Worm (Caenorhabditis elegans): ENCODE results near the gene hpo-40.

hpo-40 gene

DNA sequence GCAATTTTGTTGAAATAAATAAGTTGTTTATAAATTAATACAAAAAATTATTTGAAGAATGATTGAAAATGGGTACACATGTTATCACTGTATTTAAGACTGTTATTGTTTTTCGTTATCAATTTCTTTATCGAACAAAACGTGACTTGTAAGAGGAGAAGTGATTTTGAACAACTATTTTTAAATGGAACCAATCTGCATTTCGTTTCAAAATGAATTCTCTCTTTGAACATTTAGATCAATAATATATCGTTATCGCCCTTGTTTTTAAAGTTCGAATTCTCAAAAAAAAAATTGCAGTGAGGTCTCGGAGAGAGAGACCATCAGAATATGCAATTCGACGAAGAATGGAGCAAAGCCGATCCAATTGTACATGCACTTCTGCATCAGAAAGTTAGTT lies 33.5 kb upstream of the hpo-40 start, which contains the start of gene cul-5:
cul-5 (plus strand) TSS at position 301 of the 400 bp plus-strand sequence.
- TF ChIP-seq ekl-4 (GFP tag; IDR thresholded peaks at IDR 0.05): no peak
- TF ChIP-seq madf-6 (GFP tag; IDR thresholded peaks at IDR 0.05): no peak
- TF ChIP-seq lin-26 (GFP tag; IDR thresholded peaks at IDR 0.05): no peak
- no peak for TF ChIP-seq pbrm-1 (GFP tag; IDR thresholded peaks at IDR 0.05)
- TF ChIP-seq B0336.3 (GFP tag; IDR thresholded peaks at IDR 0.05): no peak

DNA sequence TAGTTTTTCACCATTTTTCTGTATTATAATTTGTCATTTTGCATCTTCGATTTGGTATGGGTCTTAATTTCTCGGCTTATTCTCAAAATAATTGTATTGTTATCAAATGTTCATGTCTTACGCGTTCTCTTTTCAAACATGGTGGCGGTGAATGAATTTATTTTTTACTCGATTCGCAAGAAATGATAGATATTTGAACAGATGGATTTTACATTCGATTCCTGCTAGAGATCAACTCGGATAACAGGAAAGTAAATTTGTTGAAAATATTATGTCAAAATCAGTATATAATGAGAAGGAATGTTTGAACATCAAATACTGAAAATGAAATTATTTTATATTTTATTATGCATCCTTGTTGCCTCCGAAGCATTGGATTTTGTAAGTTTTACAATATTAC lies 29.7 kb upstream of the hpo-40 start, which contains the start of gene ZK856.4:
ZK856.4 (plus strand) TSS at position 301 of the 400 bp plus-strand sequence.
- TF ChIP-seq lin-26 (GFP tag; IDR thresholded peaks at IDR 0.05) (no peak), let-607 (tag; optimal IDR thresholded peaks at IDR 0.05) (no peak), zim-3 (tag; optimal IDR thresholded peaks at IDR 0.05) (no peak), attf-6 (GFP tag; IDR thresholded peaks at IDR 0.05) (no peak), egrh-3 (GFP tag; IDR thresholded peaks at IDR 0.05) (no peak), tbx-9 (tag; optimal IDR thresholded peaks at IDR 0.05; ENCODE audit: borderline replicate concordance) (no peak), fkh-3 (tag; optimal IDR thresholded peaks at IDR 0.05) (no peak), nhr-80 (tag; optimal IDR thresholded peaks at IDR 0.05) (no peak), aptf-2 (GFP tag; conservative IDR thresholded peaks at IDR 0.05) (no peak), T26A5.8 (tag; optimal IDR thresholded peaks at IDR 0.05) (no peak), ekl-4 (GFP tag; IDR thresholded peaks at IDR 0.05) (no peak), lir-1 (GFP tag; conservative IDR thresholded peaks at IDR 0.05) (no peak), lag-1 (GFP tag; IDR thresholded peaks at IDR 0.05) (no peak), T07F8.4 (tag; optimal IDR thresholded peaks at IDR 0.05) (no peak), tbp1 (GFP tag; optimal IDR thresholded peaks at IDR 0.05) (no peak), F57C9.4 (tag; optimal IDR thresholded peaks at IDR 0.05) (no peak), ceh-79 (tag; optimal IDR thresholded peaks at IDR 0.05) (no peak), F37B4.10 (GFP tag; IDR thresholded peaks at IDR 0.05) (no peak), F23B12.7 (tag; optimal IDR thresholded peaks at IDR 0.05; ENCODE audit: insufficient read depth) (no peak), Y79H2A.3 (GFP tag; conservative IDR thresholded peaks at IDR 0.05) (no peak)

DNA sequence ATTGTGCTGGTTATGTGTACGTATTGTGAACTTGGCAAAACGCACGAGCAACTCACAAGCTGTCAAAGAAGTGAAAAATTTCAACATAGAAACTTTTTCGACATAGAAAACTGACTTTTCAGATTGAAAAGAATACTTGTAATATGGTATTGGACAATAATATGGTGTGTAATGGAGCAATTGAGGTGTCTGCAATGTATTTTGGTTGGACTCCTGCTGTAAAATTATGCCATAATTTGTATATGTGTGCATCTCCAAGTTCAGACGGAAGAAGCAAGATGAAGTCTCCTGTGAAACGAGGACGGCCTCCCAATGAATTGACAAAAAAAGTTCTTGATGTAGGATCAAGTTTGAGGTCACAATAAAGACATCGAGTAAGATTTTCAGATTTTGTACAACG lies 28.9 kb upstream of the hpo-40 start:
- no peak for TF ChIP-seq hlh-26 (GFP tag; conservative IDR thresholded peaks at IDR 0.05)
- no peak for TF ChIP-seq athp-1 (tag; optimal IDR thresholded peaks at IDR 0.05)
- TF ChIP-seq C17E4.6 (GFP tag; IDR thresholded peaks at IDR 0.05): no peak
- TF ChIP-seq lin-35 (GFP tag; optimal IDR thresholded peaks at IDR 0.05): no peak
- no peak for TF ChIP-seq nhr-80 (tag; optimal IDR thresholded peaks at IDR 0.05)
- TF ChIP-seq dox-1 (GFP tag; IDR thresholded peaks at IDR 0.05): no peak
- TF ChIP-seq F39B2.1 (GFP tag; IDR thresholded peaks at IDR 0.05): no peak

- TF ChIP-seq sptf-2 (GFP tag; optimal IDR thresholded peaks at IDR 0.05) (no peak), egl-44 (GFP tag; IDR thresholded peaks at IDR 0.05) (no peak), ccch-3 (GFP tag; optimal IDR thresholded peaks at IDR 0.05) (no peak), ama-1 (optimal IDR thresholded peaks at IDR 0.05) (no peak), ama-1 (GFP tag; optimal IDR thresholded peaks at IDR 0.05) (no peak), C17E4.6 (GFP tag; IDR thresholded peaks at IDR 0.05) (no peak), egrh-3 (GFP tag; IDR thresholded peaks at IDR 0.05) (no peak), ztf-6 (GFP tag; IDR thresholded peaks at IDR 0.05) (no peak), hlh-12 (tag; optimal IDR thresholded peaks at IDR 0.05) (no peak), snpc-1.3 (tag; optimal IDR thresholded peaks at IDR 0.05; ENCODE audit: insufficient read depth) (no peak), ztf-25 (GFP tag; IDR thresholded peaks at IDR 0.05) (no peak), nfya-2 (GFP tag; IDR thresholded peaks at IDR 0.05) (no peak), T26A5.8 (tag; optimal IDR thresholded peaks at IDR 0.05) (no peak), lag-1 (GFP tag; IDR thresholded peaks at IDR 0.05) (no peak), pbrm-1 (GFP tag; IDR thresholded peaks at IDR 0.05) (no peak), K12H6.12 (tag; optimal IDR thresholded peaks at IDR 0.05) (no peak), Y56A3A.18 (GFP tag; IDR thresholded peaks at IDR 0.05) (no peak), gei-17 (GFP tag; optimal IDR thresholded peaks at IDR 0.05) (no peak), him-1 (tag; optimal IDR thresholded peaks at IDR 0.05) (no peak), aptf-2 (GFP tag; conservative IDR thresholded peaks at IDR 0.05) (no peak), attf-5 (GFP tag; optimal IDR thresholded peaks at IDR 0.05) (no peak)
Measured at ce11 chrV:10185719-10186118, 27.0 kb upstream of the hpo-40 start, which contains the start of gene ZK856.18. Gene ZK856.18 (minus strand): TSS chrV:10186007.

Data from whole organism, young adult.